Worm (Caenorhabditis elegans) whole organism, L4/young adult: ENCODE measurements around the gene hda-2.

Source experiments
- dao-5 ChIP-seq: sonication (generic microtip); optimal IDR thresholded peaks from 2 replicates; lab custom pipeline; 2016; ENCODE audit warnings: missing genotype, missing genetic modification characterization, moderate library complexity, missing compliant biosample characterization
- him-1 ChIP-seq: sonication (generic microtip); optimal IDR thresholded peaks from 2 replicates; lab custom pipeline; 2016; ENCODE audit warnings: missing genotype, missing genetic modification reagents, missing genetic modification characterization, missing compliant biosample characterization

DNA sequence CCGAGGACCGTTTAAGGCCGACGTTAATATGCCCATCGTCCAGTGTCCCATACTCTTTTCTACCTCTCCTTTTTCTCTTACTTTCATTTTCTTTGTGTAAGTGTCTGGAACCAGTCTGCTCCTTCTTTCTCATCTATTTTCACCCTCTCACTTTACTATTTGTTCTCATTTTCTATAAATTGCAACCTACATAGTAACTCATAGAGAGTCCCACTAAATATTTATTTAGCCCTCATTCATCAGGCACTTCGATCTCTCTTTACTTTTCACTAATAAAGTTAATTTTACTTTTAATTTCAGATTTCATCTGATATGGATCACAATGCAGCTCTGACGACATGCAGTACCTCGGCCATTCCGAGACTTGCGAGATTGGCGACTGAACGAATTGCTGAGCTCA, 5.0 kb downstream of the hda-2 start, which contains the start of gene zyg-11:
- TF ChIP-seq dao-5 (tag; lab: Kevin White, UChicago) = no peak
- no peak for TF ChIP-seq him-1 (tag; lab: Kevin White, UChicago)
